Fruit fly (Drosophila melanogaster) whole organism, wandering third instar larva: Measurements from ENCODE around the gene CG6287.
A peak's percentile ranks its signal among the peaks of the same experiment; 100 is the strongest.

Source experiments
- Abd-B ChIP-seq: fragments of >200 bp; optimal IDR thresholded peaks from 2 replicates; lab custom pipeline; 2017; ENCODE audit warnings: missing biosample characterization, missing genetic modification characterization
- CG32264 ChIP-seq: fragments of 200-800 bp; sonication (Bioruptor generic); optimal IDR thresholded peaks from 2 replicates; lab custom pipeline; 2016; ENCODE audit warnings: missing biosample characterization, missing genetic modification characterization
- CG9705 ChIP-seq: fragments of 200-800 bp; sonication (Bioruptor generic); optimal IDR thresholded peaks from 2 replicates; lab custom pipeline; 2018; ENCODE audit warnings: missing biosample characterization, mild to moderate bottlenecking, missing genetic modification characterization
- CrebA ChIP-seq: fragments of 200-800 bp; sonication (Bioruptor generic); optimal IDR thresholded peaks from 2 replicates; lab custom pipeline; 2016; ENCODE audit warnings: missing biosample characterization, mild to moderate bottlenecking, missing genetic modification characterization, borderline replicate concordance
- Dfd ChIP-seq: fragments of >200 bp; optimal IDR thresholded peaks from 2 replicates; lab custom pipeline; 2017; ENCODE audit warnings: missing biosample characterization, missing genetic modification characterization
- Dif ChIP-seq: fragments of 200-275, 200-300 bp; sonication (Bioruptor generic); optimal IDR thresholded peaks from 2 replicates; lab custom pipeline; 2018; ENCODE audit warnings: missing biosample characterization, missing genetic modification characterization; ENCODE audit not compliant: partially characterized antibody
- GATAd ChIP-seq: sonication (Bioruptor generic); optimal IDR thresholded peaks from 2 replicates; lab custom pipeline; 2016; ENCODE audit warnings: missing biosample characterization, missing genetic modification characterization
- HLH106 ChIP-seq: fragments of 200-800 bp; optimal IDR thresholded peaks from 3 replicates; lab custom pipeline; 2019; ENCODE audit warnings: missing biosample characterization, mild to moderate bottlenecking, missing genetic modification characterization, moderate library complexity
- Hnf4 ChIP-seq: fragments of 200-800 bp; sonication (Bioruptor generic); optimal IDR thresholded peaks from 2 replicates; lab custom pipeline; 2016; ENCODE audit warnings: missing biosample characterization, mild to moderate bottlenecking, missing genetic modification characterization
- Hr78 ChIP-seq: fragments of >200 bp; optimal IDR thresholded peaks from 2 replicates; lab custom pipeline; 2017; ENCODE audit warnings: missing biosample characterization, missing genetic modification characterization
- Hr83 ChIP-seq: fragments of 200-300 bp; sonication (Bioruptor generic); optimal IDR thresholded peaks from 2 replicates; lab custom pipeline; 2016; ENCODE audit warnings: missing biosample characterization, mild to moderate bottlenecking, missing genetic modification characterization, moderate library complexity; ENCODE audit not compliant: poor library complexity, severe bottlenecking
- Jra ChIP-seq: sonication (Bioruptor generic); optimal IDR thresholded peaks from 2 replicates; lab custom pipeline; 2016; ENCODE audit warnings: missing biosample characterization, missing genetic modification characterization
- Mio ChIP-seq: sonication (Bioruptor generic); optimal IDR thresholded peaks from 2 replicates; lab custom pipeline; 2016; ENCODE audit warnings: missing biosample characterization, missing genetic modification characterization
- Myc ChIP-seq: fragments of >200 bp; optimal IDR thresholded peaks from 2 replicates; lab custom pipeline; 2017
- N ChIP-seq: fragments of >200 bp; optimal IDR thresholded peaks from 2 replicates; lab custom pipeline; 2018; ENCODE audit warnings: missing biosample characterization, missing external identifiers, missing genetic modification characterization
- OdsH ChIP-seq: fragments of 200-800 bp; sonication (Bioruptor generic); optimal IDR thresholded peaks from 2 replicates; lab custom pipeline; 2016; ENCODE audit warnings: missing biosample characterization, mild to moderate bottlenecking, missing genetic modification characterization
- Rel ChIP-seq, 2 experiments: fragments of 200-800 bp; sonication (Bioruptor generic) in 1 of 2; optimal IDR thresholded peaks; 2 replicates in 1 of 2; 3 replicates in 1 of 2; lab custom pipeline; 2016 to 2019; ENCODE audit warnings: mild to moderate bottlenecking in 2 of 2, missing biosample characterization in 2 of 2, missing genetic modification characterization in 2 of 2, moderate library complexity in 1 of 2
- Sp1 ChIP-seq: fragments of 200-800 bp; sonication (Bioruptor generic); optimal IDR thresholded peaks from 3 replicates; lab custom pipeline; 2019; ENCODE audit warnings: missing biosample characterization, mild to moderate bottlenecking, missing genetic modification characterization, moderate library complexity
- Vsx2 ChIP-seq: fragments of 200-300, 225-300 bp; sonication (Bioruptor generic); optimal IDR thresholded peaks from 2 replicates; lab custom pipeline; 2018; ENCODE audit warnings: missing biosample characterization, missing genetic modification characterization; ENCODE audit not compliant: partially characterized antibody
- br ChIP-seq: fragments of 200-800 bp; sonication (Bioruptor generic); optimal IDR thresholded peaks from 2 replicates; lab custom pipeline; 2016; ENCODE audit warnings: missing biosample characterization, missing genetic modification characterization
- brk ChIP-seq: fragments of 200-800 bp; sonication (Bioruptor generic); optimal IDR thresholded peaks from 2 replicates; lab custom pipeline; 2016; ENCODE audit warnings: missing biosample characterization, mild to moderate bottlenecking, missing genetic modification characterization
- dl ChIP-seq, 2 experiments: fragments of 175-275, 200-275 bp in 1 of 2; fragments of 200-275 bp in 1 of 2; sonication (Bioruptor generic); optimal IDR thresholded peaks; lab custom pipeline; 2018; ENCODE audit warnings: mild to moderate bottlenecking in 2 of 2, missing biosample characterization in 2 of 2, missing genetic modification characterization in 2 of 2, moderate library complexity in 2 of 2; ENCODE audit not compliant: partially characterized antibody in 2 of 2, insufficient read depth in 1 of 2
- dmrt93B ChIP-seq: fragments of 200-800 bp; sonication (Bioruptor generic); optimal IDR thresholded peaks from 2 replicates; lab custom pipeline; 2018; ENCODE audit warnings: missing biosample characterization, mild to moderate bottlenecking, missing genetic modification characterization
- dsf ChIP-seq: sonication (Bioruptor generic); optimal IDR thresholded peaks from 2 replicates; lab custom pipeline; 2016; ENCODE audit warnings: missing biosample characterization, missing genetic modification characterization, borderline replicate concordance
- ey ChIP-seq: fragments of 200-800 bp; sonication (Bioruptor generic); optimal IDR thresholded peaks from 2 replicates; lab custom pipeline; 2016; ENCODE audit warnings: missing biosample characterization, missing genetic modification characterization
- foxo ChIP-seq, 2 experiments: fragments of 200-800 bp; sonication (Bioruptor generic); optimal IDR thresholded peaks; 2 replicates in 1 of 2; 3 replicates in 1 of 2; lab custom pipeline; 2016 to 2017; ENCODE audit warnings: missing biosample characterization in 2 of 2, missing genetic modification characterization in 2 of 2
- fru ChIP-seq: fragments of 200-800 bp; sonication (Bioruptor generic); optimal IDR thresholded peaks from 3 replicates; lab custom pipeline; 2016; ENCODE audit warnings: missing biosample characterization, mild to moderate bottlenecking, missing genetic modification characterization
- h ChIP-seq: fragments of 200-800 bp; sonication (Bioruptor generic); optimal IDR thresholded peaks from 3 replicates; lab custom pipeline; 2016; ENCODE audit warnings: missing biosample characterization, mild to moderate bottlenecking, missing genetic modification characterization
- jim ChIP-seq: fragments of 175-275, 200-325 bp; sonication (Bioruptor generic); optimal IDR thresholded peaks from 2 replicates; lab custom pipeline; 2016; ENCODE audit warnings: missing biosample characterization, mild to moderate bottlenecking, missing genetic modification characterization
- lola ChIP-seq: fragments of >200 bp; optimal IDR thresholded peaks from 2 replicates; lab custom pipeline; 2017; ENCODE audit warnings: missing biosample characterization, missing genetic modification characterization
- pan ChIP-seq: fragments of >200 bp; optimal IDR thresholded peaks from 2 replicates; lab custom pipeline; 2017
- psq ChIP-seq: fragments of 200-800 bp; sonication (Bioruptor generic); optimal IDR thresholded peaks from 3 replicates; lab custom pipeline; 2017; ENCODE audit warnings: missing biosample characterization, mild to moderate bottlenecking, missing genetic modification characterization, moderate library complexity
- rgr ChIP-seq: fragments of 200-800 bp; sonication (Bioruptor generic); optimal IDR thresholded peaks from 3 replicates; lab custom pipeline; 2016; ENCODE audit warnings: missing biosample characterization, mild to moderate bottlenecking, missing genetic modification characterization
- sage ChIP-seq: fragments of 200-800 bp; sonication (Bioruptor generic); optimal IDR thresholded peaks from 2 replicates; lab custom pipeline; 2016; ENCODE audit warnings: missing biosample characterization, mild to moderate bottlenecking, missing genetic modification characterization
- sv ChIP-seq: fragments of 200-800 bp; sonication (Bioruptor generic); optimal IDR thresholded peaks from 3 replicates; lab custom pipeline; 2016; ENCODE audit warnings: missing biosample characterization, missing genetic modification characterization
- tai ChIP-seq: sonication (Bioruptor generic); optimal IDR thresholded peaks from 2 replicates; lab custom pipeline; 2016; ENCODE audit warnings: missing biosample characterization, missing genetic modification characterization
- usp ChIP-seq: fragments of >200 bp; optimal IDR thresholded peaks from 2 replicates; lab custom pipeline; 2017; ENCODE audit warnings: missing biosample characterization, missing genetic modification characterization
- woc ChIP-seq: sonication (Bioruptor generic); optimal IDR thresholded peaks from 2 replicates; lab custom pipeline; 2016; ENCODE audit warnings: missing biosample characterization, mild to moderate bottlenecking, missing genetic modification characterization

CG6287 gene

DNA sequence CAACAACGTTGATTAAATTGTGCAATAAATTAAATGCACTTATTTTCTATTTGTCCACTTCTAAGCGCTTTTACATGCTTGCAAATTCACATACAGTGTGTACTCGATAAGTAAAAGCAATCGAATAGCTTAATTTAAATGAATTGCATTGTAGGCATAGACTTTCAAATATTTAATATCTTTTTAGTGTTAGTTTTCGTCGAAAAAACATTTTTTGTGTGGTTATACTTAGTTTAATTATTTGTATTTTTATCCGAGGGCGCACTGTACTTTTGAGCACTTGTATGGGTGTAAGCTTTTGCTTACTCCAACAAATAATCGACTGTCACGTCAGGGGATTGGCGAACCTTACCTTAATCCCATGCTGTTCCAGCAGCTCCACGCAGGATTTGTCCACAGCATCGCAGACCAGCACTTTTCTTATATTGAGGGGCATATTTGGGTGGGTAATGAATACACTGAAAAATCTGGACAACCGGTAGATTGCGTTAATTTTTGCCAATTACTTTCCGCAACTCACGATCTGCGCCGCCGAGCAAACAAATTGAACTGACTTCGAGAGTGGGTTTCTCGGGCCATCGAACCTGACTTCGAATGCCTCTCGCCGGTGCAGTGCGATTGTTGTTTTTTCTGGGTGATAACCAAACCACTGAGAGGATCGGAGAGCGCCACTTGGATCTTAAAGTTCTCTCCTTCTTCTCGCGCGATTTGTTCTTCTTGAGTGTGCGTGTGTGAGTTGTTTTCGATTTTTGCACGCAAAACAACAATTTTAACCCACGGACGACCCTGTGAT, at the start of gene CG6287:
CG6287 (minus strand) TSS at position 556 of the 793 bp plus-strand sequence.
- TF ChIP-seq jim = peak; percentile 86
- peak; percentile 90 for TF ChIP-seq psq
- TF ChIP-seq dmrt93B (GFP tag; lab: Kevin White, UChicago) = peak; percentile 90
- TF ChIP-seq fru (GFP tag; lab: Kevin White, UChicago) = peak; percentile 94
- peak; percentile 91 for TF ChIP-seq br (GFP tag; lab: Kevin White, UChicago)
- TF ChIP-seq usp (GFP tag; lab: Kevin White, UChicago) = no peak
- TF ChIP-seq Mio (GFP tag; lab: Kevin White, UChicago) = peak; percentile 45
- TF ChIP-seq GATAd (GFP tag; lab: Kevin White, UChicago) = peak; percentile 58
- TF ChIP-seq rgr (GFP tag; lab: Kevin White, UChicago) = peak; percentile 95
- peak; percentile 96 for TF ChIP-seq HLH106
- peak; percentile 87 for TF ChIP-seq CG9705 (GFP tag; lab: Kevin White, UChicago)
- no peak for TF ChIP-seq Abd-B (GFP tag; lab: Kevin White, UChicago)
- TF ChIP-seq Dfd (GFP tag; lab: Kevin White, UChicago) = peak; percentile 18
- TF ChIP-seq Hnf4 (GFP tag; lab: Kevin White, UChicago) = peak; percentile 94
- TF ChIP-seq Hr78 (GFP tag; lab: Kevin White, UChicago) = no peak
- TF ChIP-seq h (GFP tag; lab: Kevin White, UChicago) = peak; percentile 97
- TF ChIP-seq sage (GFP tag; lab: Kevin White, UChicago) = peak; percentile 85
- peak; percentile 87 for TF ChIP-seq Jra (GFP tag; lab: Kevin White, UChicago)
- peak; percentile 52 for TF ChIP-seq Rel (GFP tag; optimal IDR thresholded peaks at IDR 0.05; lab: Kevin White, UChicago)
- no peak for TF ChIP-seq Rel (tag; optimal IDR thresholded peaks at IDR 0.05; lab: Kevin White, UChicago)
- peak; percentile 89 for TF ChIP-seq CG32264
- TF ChIP-seq lola (GFP tag; lab: Kevin White, UChicago) = no peak
- peak; percentile 90 for TF ChIP-seq Sp1
- peak; percentile 26 for TF ChIP-seq Hr83 (GFP tag; lab: Kevin White, UChicago)
- no peak for TF ChIP-seq Myc (lab: Kevin White, UChicago)
- TF ChIP-seq Dif (GFP tag; lab: Kevin White, UChicago) = peak; percentile 97
- no peak for TF ChIP-seq N
- TF ChIP-seq sv = no peak
- TF ChIP-seq CrebA = peak; percentile 44
- peak; percentile 87 to 88 for TF ChIP-seq dl (GFP tag; optimal IDR thresholded peaks at IDR 0.05; lab: Kevin White, UChicago; ENCODE audit: insufficient read depth in 1 of 2, partially characterized antibody in 2 of 2)
- TF ChIP-seq tai (GFP tag; lab: Kevin White, UChicago) = peak; percentile 88
- TF ChIP-seq woc (GFP tag; lab: Kevin White, UChicago) = peak; percentile 91
- TF ChIP-seq pan (lab: Kevin White, UChicago) = no peak
- peak; percentile 94 for TF ChIP-seq ey (GFP tag; lab: Kevin White, UChicago)
- peak; percentile 76 for TF ChIP-seq brk (GFP tag; lab: Kevin White, UChicago)
- peak; percentile 94 for TF ChIP-seq OdsH (GFP tag; lab: Kevin White, UChicago)
- TF ChIP-seq Vsx2 (GFP tag; lab: Kevin White, UChicago) = peak; percentile 85
- TF ChIP-seq foxo (GFP tag; optimal IDR thresholded peaks at IDR 0.05; lab: Kevin White, UChicago) = peak; percentile 9 to 94
- TF ChIP-seq dsf = peak; percentile 79
- TF ChIP-seq, all 38 proteins: peak for 30

DNA sequence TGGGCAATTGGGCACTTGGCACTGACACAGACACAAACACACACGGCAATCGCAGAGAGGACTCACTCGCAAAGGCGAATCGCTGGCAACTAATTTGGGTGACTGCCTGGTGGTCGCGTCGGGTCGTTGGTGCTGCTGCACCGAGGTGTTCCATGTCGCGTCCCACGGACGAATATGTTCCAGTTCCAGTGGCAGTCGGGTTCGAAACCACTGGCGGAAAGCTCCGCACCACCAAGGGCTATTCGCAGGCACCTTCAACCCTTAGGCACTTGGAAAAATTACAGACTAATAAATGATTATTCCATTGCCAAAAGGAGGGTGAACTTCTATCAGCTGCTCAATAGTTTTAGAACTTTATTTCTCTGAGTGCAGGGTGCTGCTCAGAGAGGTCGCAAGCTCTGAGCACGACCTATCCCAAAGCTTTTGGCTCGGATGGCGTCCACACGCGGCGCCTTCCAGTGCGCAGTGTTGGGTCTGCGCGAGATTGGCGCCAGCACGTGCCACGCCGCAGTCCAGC, 48.0 kb upstream of the CG6287 start, which contains the start of gene Ca-beta:
Ca-beta (minus strand) TSS at position 51 of the 517 bp plus-strand sequence.
- TF ChIP-seq Hnf4 (GFP tag; lab: Kevin White, UChicago) (no peak), pan (lab: Kevin White, UChicago) (no peak), br (GFP tag; lab: Kevin White, UChicago) (peak; percentile 1), Hr78 (GFP tag; lab: Kevin White, UChicago) (no peak), foxo (GFP tag; optimal IDR thresholded peaks at IDR 0.05; lab: Kevin White, UChicago) (peak in 1 of 2 experiments; percentile 58), fru (GFP tag; lab: Kevin White, UChicago) (peak; percentile 40), HLH106 (no peak), Jra (GFP tag; lab: Kevin White, UChicago) (no peak), woc (GFP tag; lab: Kevin White, UChicago) (no peak), brk (GFP tag; lab: Kevin White, UChicago) (no peak), Mio (GFP tag; lab: Kevin White, UChicago) (no peak), h (GFP tag; lab: Kevin White, UChicago) (peak; percentile 37), Dif (GFP tag; lab: Kevin White, UChicago) (no peak), sv (no peak), ey (GFP tag; lab: Kevin White, UChicago) (peak; percentile 22)
